Worm (Caenorhabditis elegans) whole organism, young adult: ENCODE data around the gene sra-12.

Experiments used
- B0261.1 ChIP-seq: sonication (generic microtip); optimal IDR thresholded peaks from 2 replicates; lab custom pipeline; 2016; ENCODE audit warnings: mild to moderate bottlenecking, missing genetic modification characterization, moderate library complexity, missing compliant biosample characterization
- B0336.3 ChIP-seq: fragments of 200-800 bp; sonication (Bioruptor generic); IDR thresholded peaks from 2 replicates; pipeline ENCODE4 v1.3.6; 2022; ENCODE audit warnings: missing genetic modification characterization, missing compliant biosample characterization
- C17E4.6 ChIP-seq: fragments of 200-800 bp; sonication (Bioruptor generic); IDR thresholded peaks from 2 replicates; pipeline ENCODE4 v1.3.6; 2022; ENCODE audit warnings: missing genetic modification reagents, missing genetic modification characterization, missing compliant biosample characterization
- D2030.7 ChIP-seq: fragments of 200-800 bp; sonication (Bioruptor generic); IDR thresholded peaks from 2 replicates; pipeline ENCODE4 v1.3.6; 2022; ENCODE audit warnings: missing genetic modification reagents, missing genetic modification characterization, missing compliant biosample characterization
- F22D6.2 ChIP-seq: sonication (generic microtip); optimal IDR thresholded peaks from 2 replicates; lab custom pipeline; 2016; ENCODE audit warnings: mild to moderate bottlenecking, missing genetic modification characterization, missing compliant biosample characterization
- F33H1.4 ChIP-seq: fragments of 200-800 bp; sonication (Bioruptor generic); IDR thresholded peaks from 2 replicates; pipeline ENCODE4 v1.3.6; 2022; ENCODE audit warnings: missing genetic modification reagents, missing genetic modification characterization, missing compliant biosample characterization
- F37B4.10 ChIP-seq: fragments of 200-800 bp; sonication (Bioruptor generic); IDR thresholded peaks from 2 replicates; pipeline ENCODE4 v1.3.6; 2022; ENCODE audit warnings: missing genetic modification characterization, missing compliant biosample characterization
- F39B2.1 ChIP-seq: fragments of 200-800 bp; sonication (Bioruptor generic); IDR thresholded peaks from 2 replicates; pipeline ENCODE4 v1.3.6; 2022; ENCODE audit warnings: missing genetic modification reagents, missing genetic modification characterization, missing compliant biosample characterization
- F49E8.2 ChIP-seq: sonication (generic microtip); optimal IDR thresholded peaks from 3 replicates; lab custom pipeline; 2017; ENCODE audit warnings: missing genetic modification characterization, mild to moderate bottlenecking, missing compliant biosample characterization, antibody characterized with exemption, moderate library complexity; ENCODE audit not compliant: insufficient read depth
- F57A8.1 ChIP-seq: fragments of 200-800 bp; sonication (Bioruptor generic); optimal IDR thresholded peaks from 2 replicates; lab custom pipeline; 2018; ENCODE audit warnings: mild to moderate bottlenecking, missing genetic modification characterization, moderate library complexity, missing compliant biosample characterization
- K11D2.4 ChIP-seq: fragments of 200-800 bp; sonication (Bioruptor generic); IDR thresholded peaks from 2 replicates; pipeline ENCODE4 v1.3.6; 2022; ENCODE audit warnings: missing genetic modification reagents, missing genetic modification characterization, missing compliant biosample characterization
- K12H6.12 ChIP-seq: fragments of 200-800 bp; sonication (Bioruptor generic); optimal IDR thresholded peaks from 2 replicates; lab custom pipeline; 2018; ENCODE audit warnings: mild to moderate bottlenecking, missing genetic modification characterization, missing compliant biosample characterization
- T07F8.4 ChIP-seq: sonication (generic microtip); optimal IDR thresholded peaks from 2 replicates; lab custom pipeline; 2016; ENCODE audit warnings: mild to moderate bottlenecking, missing genetic modification characterization, moderate library complexity, missing compliant biosample characterization
- T26A5.8 ChIP-seq: sonication (generic microtip); optimal IDR thresholded peaks from 2 replicates; lab custom pipeline; 2016; ENCODE audit warnings: missing genetic modification characterization, missing compliant biosample characterization
- Y53F4B.3 ChIP-seq: fragments of 200-800 bp; sonication (Bioruptor generic); IDR thresholded peaks from 2 replicates; pipeline ENCODE4 v1.3.6; 2022; ENCODE audit warnings: missing genetic modification reagents, missing genetic modification characterization, missing compliant biosample characterization
- Y53G8AR.9 ChIP-seq: fragments of 200-800 bp; sonication (Bioruptor generic); conservative IDR thresholded peaks from 2 replicates; pipeline ENCODE4 v1.3.6; 2022; ENCODE audit warnings: missing genetic modification reagents, missing genetic modification characterization, missing compliant biosample characterization
- Y67H2A.10 ChIP-seq: fragments of 200-800 bp; sonication (Bioruptor generic); conservative IDR thresholded peaks from 2 replicates; pipeline ENCODE4 v1.3.6; 2022; ENCODE audit warnings: missing genetic modification reagents, missing genetic modification characterization, missing compliant biosample characterization
- Y79H2A.3 ChIP-seq: fragments of 200-800 bp; sonication (Bioruptor generic); conservative IDR thresholded peaks from 2 replicates; pipeline ENCODE4 v1.3.6; 2022; ENCODE audit warnings: missing genetic modification reagents, missing genetic modification characterization, missing compliant biosample characterization
- aptf-3 ChIP-seq: fragments of 200-800 bp; sonication (Bioruptor generic); IDR thresholded peaks from 2 replicates; pipeline ENCODE4 v1.3.6; 2022; ENCODE audit warnings: missing genetic modification characterization, missing compliant biosample characterization
- bed-1 ChIP-seq: fragments of 200-800 bp; sonication (Bioruptor generic); IDR thresholded peaks from 2 replicates; pipeline ENCODE4 v1.3.6; 2022; ENCODE audit warnings: missing genetic modification reagents, missing genetic modification characterization, missing compliant biosample characterization
- bed-2 ChIP-seq: fragments of 200-800 bp; sonication (Bioruptor generic); IDR thresholded peaks from 2 replicates; pipeline ENCODE4 v1.3.6; 2022; ENCODE audit warnings: missing genetic modification reagents, missing genetic modification characterization, missing compliant biosample characterization
- ccch-3 ChIP-seq: fragments of 200-800 bp; sonication (Bioruptor generic); optimal IDR thresholded peaks from 2 replicates; lab custom pipeline; 2018; ENCODE audit warnings: mild to moderate bottlenecking, missing genetic modification characterization, missing compliant biosample characterization
- ceh-100 ChIP-seq: fragments of 200-800 bp; sonication (Bioruptor generic); IDR thresholded peaks from 2 replicates; pipeline ENCODE4 v1.3.6; 2022; ENCODE audit warnings: missing genetic modification reagents, missing genetic modification characterization, missing compliant biosample characterization
- chd-7 ChIP-seq: sonication (generic microtip); optimal IDR thresholded peaks from 2 replicates; lab custom pipeline; 2016; ENCODE audit warnings: mild to moderate bottlenecking, missing genetic modification characterization, moderate library complexity, missing compliant biosample characterization
- dpff-1 ChIP-seq: sonication (generic microtip); optimal IDR thresholded peaks from 2 replicates; lab custom pipeline; 2017; ENCODE audit warnings: mild to moderate bottlenecking, missing genetic modification characterization, missing compliant biosample characterization
- egl-18 ChIP-seq: fragments of 200-800 bp; sonication (Bioruptor generic); IDR thresholded peaks from 2 replicates; pipeline ENCODE4 v1.3.6; 2022; ENCODE audit warnings: missing genetic modification reagents, missing genetic modification characterization, missing compliant biosample characterization
- egrh-3 ChIP-seq: fragments of 200-800 bp; sonication (Bioruptor generic); IDR thresholded peaks from 2 replicates; pipeline ENCODE4 v1.3.6; 2022; ENCODE audit warnings: missing genetic modification reagents, missing genetic modification characterization, missing compliant biosample characterization
- ets-4 ChIP-seq: fragments of 200-800 bp; sonication (Bioruptor generic); optimal IDR thresholded peaks from 2 replicates; lab custom pipeline; 2018; ENCODE audit warnings: mild to moderate bottlenecking, missing genetic modification characterization, missing compliant biosample characterization
- hlh-12 ChIP-seq: sonication (generic microtip); optimal IDR thresholded peaks from 2 replicates; lab custom pipeline; 2016; ENCODE audit warnings: missing genetic modification characterization, missing compliant biosample characterization
- hmg-1.2 ChIP-seq: fragments of 200-800 bp; sonication (Bioruptor generic); IDR thresholded peaks from 2 replicates; pipeline ENCODE4 v1.3.6; 2022; ENCODE audit warnings: missing genetic modification reagents, missing genetic modification characterization, missing compliant biosample characterization
- let-526 ChIP-seq: fragments of 200-800 bp; sonication (Bioruptor generic); IDR thresholded peaks from 2 replicates; pipeline ENCODE4 v1.3.6; 2022; ENCODE audit warnings: missing genetic modification reagents, missing genetic modification characterization, missing compliant biosample characterization
- lin-26 ChIP-seq: fragments of 200-800 bp; sonication (Bioruptor generic); IDR thresholded peaks from 2 replicates; pipeline ENCODE4 v1.3.6; 2022; ENCODE audit warnings: missing genetic modification reagents, missing genetic modification characterization, missing compliant biosample characterization
- lin-54 ChIP-seq: fragments of 200-800 bp; sonication (Bioruptor generic); optimal IDR thresholded peaks from 2 replicates; lab custom pipeline; 2018; ENCODE audit warnings: mild to moderate bottlenecking, missing genetic modification characterization, missing compliant biosample characterization
- lsy-27 ChIP-seq: sonication (generic microtip); optimal IDR thresholded peaks from 2 replicates; lab custom pipeline; 2017; ENCODE audit warnings: missing genetic modification characterization, mild to moderate bottlenecking, missing compliant biosample characterization, antibody characterized with exemption, missing genotype, borderline replicate concordance; ENCODE audit not compliant: insufficient read depth
- madf-10 ChIP-seq: sonication (generic microtip); optimal IDR thresholded peaks from 2 replicates; lab custom pipeline; 2016; ENCODE audit warnings: mild to moderate bottlenecking, missing genetic modification characterization, missing compliant biosample characterization
- madf-6 ChIP-seq: fragments of 200-800 bp; sonication (Bioruptor generic); IDR thresholded peaks from 2 replicates; pipeline ENCODE4 v1.3.6; 2022; ENCODE audit warnings: missing genetic modification reagents, missing genetic modification characterization, missing compliant biosample characterization
- mcd-1 ChIP-seq: fragments of 200-800 bp; sonication (Bioruptor generic); IDR thresholded peaks from 2 replicates; pipeline ENCODE4 v1.3.6; 2022; ENCODE audit warnings: missing genetic modification reagents, missing genetic modification characterization, missing compliant biosample characterization
- nfyb-1 ChIP-seq: fragments of 200-800 bp; sonication (Bioruptor generic); IDR thresholded peaks from 2 replicates; pipeline ENCODE4 v1.3.6; 2022; ENCODE audit warnings: missing genetic modification reagents, missing genetic modification characterization, missing compliant biosample characterization
- nhr-179 ChIP-seq: sonication (generic microtip); optimal IDR thresholded peaks from 2 replicates; lab custom pipeline; 2016; ENCODE audit warnings: mild to moderate bottlenecking, missing genetic modification characterization, missing compliant biosample characterization
- nhr-90 ChIP-seq: sonication (generic microtip); optimal IDR thresholded peaks from 2 replicates; lab custom pipeline; 2016; ENCODE audit warnings: missing genotype, mild to moderate bottlenecking, missing genetic modification characterization, missing compliant biosample characterization
- repo-1 ChIP-seq: sonication (generic microtip); optimal IDR thresholded peaks from 2 replicates; lab custom pipeline; 2017; ENCODE audit warnings: mild to moderate bottlenecking, missing genetic modification characterization, missing compliant biosample characterization
- sdz-38 ChIP-seq: sonication (generic microtip); optimal IDR thresholded peaks from 2 replicates; lab custom pipeline; 2016; ENCODE audit warnings: missing genotype, missing genetic modification characterization, missing compliant biosample characterization
- sea-2 ChIP-seq: fragments of 200-800 bp; sonication (Bioruptor generic); IDR thresholded peaks from 2 replicates; pipeline ENCODE4 v1.3.6; 2022; ENCODE audit warnings: missing genetic modification characterization, missing compliant biosample characterization
- zim-3 ChIP-seq: sonication (generic microtip); optimal IDR thresholded peaks from 2 replicates; lab custom pipeline; 2017; ENCODE audit warnings: mild to moderate bottlenecking, missing genetic modification characterization, moderate library complexity, missing compliant biosample characterization
- ztf-18 ChIP-seq: sonication (generic microtip); optimal IDR thresholded peaks from 2 replicates; lab custom pipeline; 2016; ENCODE audit warnings: missing genotype, mild to moderate bottlenecking, missing genetic modification characterization, missing compliant biosample characterization
- ztf-25 ChIP-seq: fragments of 200-800 bp; sonication (Bioruptor generic); IDR thresholded peaks from 2 replicates; pipeline ENCODE4 v1.3.6; 2022; ENCODE audit warnings: missing genetic modification reagents, missing genetic modification characterization, missing compliant biosample characterization
- ztf-26 ChIP-seq: sonication (generic microtip); optimal IDR thresholded peaks from 2 replicates; lab custom pipeline; 2017; ENCODE audit warnings: missing genetic modification characterization, missing compliant biosample characterization
- ztf-28 ChIP-seq: fragments of 200-800 bp; sonication (Bioruptor generic); IDR thresholded peaks from 2 replicates; pipeline ENCODE4 v1.3.6; 2022; ENCODE audit warnings: missing genetic modification reagents, missing genetic modification characterization, missing compliant biosample characterization
- ztf-3 ChIP-seq: fragments of 200-800 bp; sonication (Bioruptor generic); optimal IDR thresholded peaks from 2 replicates; lab custom pipeline; 2018; ENCODE audit warnings: mild to moderate bottlenecking, missing genetic modification characterization, missing compliant biosample characterization

The sra-12 gene

DNA sequence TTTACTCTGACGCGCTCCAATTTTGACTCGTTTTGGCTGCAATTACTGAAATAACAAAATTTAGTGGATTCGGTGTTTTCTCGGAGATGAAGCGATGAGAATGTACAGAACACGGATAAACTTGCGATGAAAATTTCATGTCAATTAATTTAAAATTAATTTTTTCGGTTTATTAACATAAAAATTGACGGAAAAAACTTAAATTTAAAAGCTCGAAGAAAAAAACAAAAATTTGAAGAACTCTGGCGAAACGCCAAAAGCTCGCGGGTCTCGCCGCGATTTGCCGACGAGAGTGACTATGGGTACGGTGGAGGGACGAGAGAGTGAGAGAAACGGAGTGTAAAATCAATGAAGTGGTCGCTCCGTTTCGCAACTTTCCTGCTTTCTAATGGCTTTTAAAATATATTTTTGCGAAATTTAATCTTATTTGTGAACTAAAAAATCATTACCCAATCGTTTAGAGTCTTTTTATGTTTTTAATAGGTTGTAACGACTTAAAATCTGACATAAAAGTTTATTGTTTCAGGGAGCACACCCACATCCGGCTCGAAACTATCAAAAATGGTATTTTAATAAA is 35.5 kb downstream of the sra-12 start, which contains the start of the genes gmps-1 and cap-2:
TSS of gene gmps-1 (minus strand) at position 51 of the 577 bp plus-strand sequence.
TSS of gene cap-2 (plus strand) at position 527 of the 577 bp plus-strand sequence.
- peak; percentile 98 for TF ChIP-seq Y53G8AR.9 (GFP tag; lab: Robert Waterston, UW)
- no peak for TF ChIP-seq ets-4 (GFP tag; lab: Kevin White, UChicago)
- no peak for TF ChIP-seq aptf-3
- TF ChIP-seq lsy-27 (tag; lab: Kevin White, UChicago), result no peak
- peak; percentile 67; the same call in 1 of the 2 replicates for TF ChIP-seq ztf-25 (GFP tag; lab: Robert Waterston, UW)
- peak; percentile 85 for TF ChIP-seq ceh-100 (GFP tag; lab: Robert Waterston, UW)
- peak; percentile 71 for TF ChIP-seq ztf-18 (tag; lab: Kevin White, UChicago)
- peak; percentile 91 for TF ChIP-seq D2030.7 (GFP tag; lab: Robert Waterston, UW)
- TF ChIP-seq F39B2.1 (GFP tag; lab: Robert Waterston, UW), result peak; percentile 30; the same call in 1 of the 2 replicates
- TF ChIP-seq nhr-90 (tag; lab: Kevin White, UChicago), result peak; percentile 19
- TF ChIP-seq sea-2 (GFP tag; lab: Robert Waterston, UW), result no peak
- peak; percentile 91 for TF ChIP-seq ztf-26 (tag; lab: Kevin White, UChicago)
- TF ChIP-seq chd-7 (tag; lab: Kevin White, UChicago), result peak; percentile 89
- peak; percentile 26 for TF ChIP-seq B0261.1 (tag; lab: Kevin White, UChicago)
- peak; percentile 85 for TF ChIP-seq F49E8.2 (tag; lab: Kevin White, UChicago)
- 0 out of 2 replicates have a peak, but pooled peaks have one; percentile 14 for TF ChIP-seq Y53F4B.3 (GFP tag; lab: Robert Waterston, UW)
- no peak for TF ChIP-seq nhr-179
- TF ChIP-seq sdz-38, result no peak
- TF ChIP-seq ztf-3 (GFP tag; lab: Kevin White, UChicago), result peak; percentile 45
- peak; percentile 79 for TF ChIP-seq madf-10 (tag; lab: Kevin White, UChicago)
- peak; percentile 96 for TF ChIP-seq mcd-1 (GFP tag; lab: Robert Waterston, UW)
- peak; percentile 92 for TF ChIP-seq C17E4.6
- TF ChIP-seq nfyb-1 (GFP tag; lab: Robert Waterston, UW), result peak; percentile 98
- peak; percentile 83 for TF ChIP-seq egl-18 (GFP tag; lab: Robert Waterston, UW)
- peak; percentile 95 for TF ChIP-seq repo-1 (tag; lab: Kevin White, UChicago)
- no peak for TF ChIP-seq hlh-12 (tag; lab: Kevin White, UChicago)
- peak; percentile 95 for TF ChIP-seq B0336.3 (GFP tag; lab: Robert Waterston, UW)
- no peak for TF ChIP-seq ccch-3 (GFP tag; lab: Kevin White, UChicago)
- TF ChIP-seq Y79H2A.3 (GFP tag; lab: Robert Waterston, UW), result no peak
- TF ChIP-seq F57A8.1 (GFP tag; lab: Kevin White, UChicago), result no peak
- no peak for TF ChIP-seq bed-1 (GFP tag; lab: Robert Waterston, UW)
- peak; percentile 100 for TF ChIP-seq F33H1.4 (GFP tag; lab: Robert Waterston, UW)
- TF ChIP-seq madf-6 (GFP tag; lab: Robert Waterston, UW), result peak; percentile 93
- no peak for TF ChIP-seq T26A5.8 (tag; lab: Kevin White, UChicago)
- peak; percentile 92 for TF ChIP-seq lin-54
- no peak for TF ChIP-seq zim-3
- peak; percentile 76 for TF ChIP-seq lin-26 (GFP tag; lab: Robert Waterston, UW)
- TF ChIP-seq K11D2.4 (GFP tag; lab: Robert Waterston, UW), result peak; percentile 96
- TF ChIP-seq K12H6.12 (tag; lab: Kevin White, UChicago), result peak; percentile 89
- peak; percentile 88 for TF ChIP-seq hmg-1.2
- TF ChIP-seq let-526 (GFP tag; lab: Robert Waterston, UW), result peak; percentile 92
- TF ChIP-seq ztf-28, result peak; percentile 82; the same call in 1 of the 2 replicates
- TF ChIP-seq T07F8.4 (tag; lab: Kevin White, UChicago), result peak; percentile 62
- no peak for TF ChIP-seq F37B4.10 (GFP tag; lab: Robert Waterston, UW)
- peak; percentile 64; the same call in 1 of the 2 replicates for TF ChIP-seq Y67H2A.10 (GFP tag; lab: Robert Waterston, UW)
- TF ChIP-seq egrh-3 (GFP tag; lab: Robert Waterston, UW), result peak; percentile 51
- TF ChIP-seq bed-2 (GFP tag; lab: Robert Waterston, UW), result no peak
- peak; percentile 79 for TF ChIP-seq F22D6.2 (tag; lab: Kevin White, UChicago)
- TF ChIP-seq dpff-1 (tag; lab: Kevin White, UChicago), result no peak
